In the genomic region with DNA sequence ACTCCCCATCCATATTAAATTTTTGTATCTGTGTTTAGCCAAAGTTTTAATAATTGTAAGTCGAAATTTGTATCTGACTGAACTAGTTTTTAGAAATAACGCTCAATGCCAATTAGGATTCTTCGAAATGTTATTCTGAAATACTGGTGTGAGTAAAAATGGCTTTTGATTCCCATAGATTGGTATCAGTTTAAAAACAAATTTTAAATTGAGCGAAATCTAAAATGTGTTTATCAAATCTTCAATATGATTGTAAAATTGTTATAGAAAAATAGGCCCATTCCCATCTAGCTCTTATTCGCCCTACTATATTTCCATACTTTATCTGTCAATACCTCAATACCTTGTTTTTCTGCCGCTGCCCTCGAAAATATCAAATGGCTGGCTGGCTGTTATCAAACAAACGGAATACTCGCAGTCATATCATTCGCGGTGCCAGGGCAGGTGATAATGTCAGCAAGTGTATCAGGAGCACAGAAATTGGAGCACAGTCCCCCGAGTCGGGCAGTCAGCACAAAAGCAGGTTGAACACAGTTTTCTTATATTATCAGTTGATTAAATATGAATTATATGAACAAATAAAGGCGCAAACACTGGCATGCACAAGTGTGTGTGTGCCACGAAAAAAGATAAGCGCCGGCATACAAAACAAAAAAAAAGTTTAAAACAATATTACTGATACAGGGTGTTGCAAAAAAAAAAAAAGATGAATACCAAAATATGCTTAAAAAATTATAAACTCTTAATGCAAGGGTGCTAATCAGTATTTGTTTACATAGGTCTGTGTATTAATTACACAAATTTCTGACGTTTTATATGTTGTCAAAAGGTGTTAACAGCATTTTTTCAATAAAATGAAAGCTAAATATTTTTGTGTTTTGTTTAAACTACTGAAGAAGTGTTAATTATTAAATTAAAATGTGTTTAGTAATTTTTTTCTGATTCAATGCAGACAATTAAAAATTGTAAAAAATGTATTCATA, we compare ENCODE assay signal across 5 fruit fly cellular contexts.
TF ChIP-seq lines count a peak whose summit lies in the region.

A gene (minus strand): TSS at position 51 of the 983 bp plus-strand sequence.

- TF ChIP-seq CTCF in whole organism, embryonic (GFP tag; optimal IDR thresholded peaks at IDR 0.05; lab: Kevin White, UChicago), result peak; percentile 27

TF ChIP-seq in whole organism, adult, 20 proteins besides CTCF, POLR2A, EP300 and RAD21 (continues in another document):
- TF ChIP-seq Clk (GFP tag; optimal IDR thresholded peaks at IDR 0.05; lab: Kevin White, UChicago), result peak; percentile 54
- TF ChIP-seq pad (GFP tag; optimal IDR thresholded peaks at IDR 0.05; lab: Kevin White, UChicago), result peak; percentile 59
- peak; percentile 90 for TF ChIP-seq CG12768 (GFP tag; optimal IDR thresholded peaks at IDR 0.05; lab: Kevin White, UChicago)
- peak; percentile 29 for TF ChIP-seq CG1620 (GFP tag; optimal IDR thresholded peaks at IDR 0.05; lab: Kevin White, UChicago)
- TF ChIP-seq cic (GFP tag; optimal IDR thresholded peaks at IDR 0.05; lab: Kevin White, UChicago), result peak; percentile 95
- peak; percentile 63 for TF ChIP-seq ovo (GFP tag; optimal IDR thresholded peaks at IDR 0.05; lab: Kevin White, UChicago)
- TF ChIP-seq CG14711 (tag; optimal IDR thresholded peaks at IDR 0.05; lab: Kevin White, UChicago), result peak; percentile 0
- no peak for TF ChIP-seq cnc (optimal IDR thresholded peaks at IDR 0.05; lab: Kevin White, UChicago)
- peak; percentile 57 for TF ChIP-seq Crg-1 (GFP tag; optimal IDR thresholded peaks at IDR 0.05; lab: Kevin White, UChicago)
- TF ChIP-seq toe (GFP tag; optimal IDR thresholded peaks at IDR 0.05; lab: Kevin White, UChicago), result no peak
- TF ChIP-seq CG11617 (GFP tag; optimal IDR thresholded peaks at IDR 0.05; lab: Kevin White, UChicago), result peak; percentile 84
- peak; percentile 70 for TF ChIP-seq CG5204 (GFP tag; optimal IDR thresholded peaks at IDR 0.05; lab: Kevin White, UChicago)
- peak; percentile 81 for TF ChIP-seq tj (GFP tag; optimal IDR thresholded peaks at IDR 0.05; lab: Kevin White, UChicago)
- TF ChIP-seq CG7101 (tag; optimal IDR thresholded peaks at IDR 0.05; lab: Kevin White, UChicago), result peak; percentile 74
- peak; percentile 47 for TF ChIP-seq Hr96 (GFP tag; optimal IDR thresholded peaks at IDR 0.05; lab: Kevin White, UChicago)

TF ChIP-seq in whole organism, embryonic, 481 proteins besides CTCF, POLR2A, EP300 and RAD21 (continues in another document):
- TF ChIP-seq row (GFP tag; IDR thresholded peaks at IDR 0.05; lab: Robert Waterston, UW) (peak; percentile 52; the same call in 2 of the 3 replicates), CG4707 (GFP tag; optimal IDR thresholded peaks at IDR 0.05; lab: Kevin White, UChicago) (peak; percentile 84), dysf (GFP tag; IDR thresholded peaks at IDR 0.05; lab: Robert Waterston, UW) (peak; percentile 51; the same call in 1 of the 3 replicates), zfh2 (GFP tag; optimal IDR thresholded peaks at IDR 0.05; lab: Kevin White, UChicago) (no peak), Hmx (GFP tag; optimal IDR thresholded peaks at IDR 0.05; lab: Kevin White, UChicago) (no peak), CG4282 (GFP tag; optimal IDR thresholded peaks at IDR 0.05; lab: Kevin White, UChicago) (no peak), stc (GFP tag; IDR thresholded peaks at IDR 0.05; lab: Robert Waterston, UW) (peak; percentile 66; the same call in 1 of the 2 replicates), crol (GFP tag; IDR thresholded peaks at IDR 0.05; lab: Robert Waterston, UW) (no peak), CG32772 (GFP tag; IDR thresholded peaks at IDR 0.05; lab: Robert Waterston, UW) (0 out of 2 replicates have a peak, but pooled peaks have one; percentile 28), pan (optimal IDR thresholded peaks at IDR 0.05; lab: Kevin White, UChicago) (no peak), pan (GFP tag; optimal IDR thresholded peaks at IDR 0.05 in 1 of 2, IDR thresholded peaks at IDR 0.05 in 1 of 2) (peak in 1 of 2 experiments; percentile 73), slbo (GFP tag; IDR thresholded peaks at IDR 0.05; lab: Robert Waterston, UW) (peak; percentile 35), CG1792 (GFP tag; optimal IDR thresholded peaks at IDR 0.05; lab: Kevin White, UChicago) (peak; percentile 68), grn (GFP tag; optimal IDR thresholded peaks at IDR 0.05; lab: Kevin White, UChicago) (peak; percentile 94), dan (GFP tag; IDR thresholded peaks at IDR 0.05; lab: Robert Waterston, UW) (no peak)

TF ChIP-seq in whole organism, prepupa, 60 proteins besides CTCF, POLR2A, EP300 and RAD21 (continues in another document):
- peak; percentile 44 for TF ChIP-seq CG8632 (GFP tag; optimal IDR thresholded peaks at IDR 0.05; lab: Kevin White, UChicago)
- TF ChIP-seq CG16779 (tag; optimal IDR thresholded peaks at IDR 0.05; lab: Kevin White, UChicago), result peak; percentile 11
- TF ChIP-seq CG32006 (GFP tag; optimal IDR thresholded peaks at IDR 0.05; lab: Kevin White, UChicago), result no peak
- TF ChIP-seq Lpt (GFP tag; optimal IDR thresholded peaks at IDR 0.05; lab: Kevin White, UChicago), result no peak
- TF ChIP-seq CG6163 (GFP tag; IDR thresholded peaks at IDR 0.05; lab: Robert Waterston, UW), result peak; percentile 65
- TF ChIP-seq CG1621 (tag; optimal IDR thresholded peaks at IDR 0.05; lab: Kevin White, UChicago), result no peak
- peak; percentile 74 for TF ChIP-seq CG6854 (GFP tag; optimal IDR thresholded peaks at IDR 0.05; lab: Kevin White, UChicago)
- no peak for TF ChIP-seq Hr4 (GFP tag; optimal IDR thresholded peaks at IDR 0.05; lab: Kevin White, UChicago)
- no peak for TF ChIP-seq Ets21C (GFP tag; optimal IDR thresholded peaks at IDR 0.05; lab: Kevin White, UChicago)
- no peak for TF ChIP-seq CG8319 (GFP tag; optimal IDR thresholded peaks at IDR 0.05; lab: Kevin White, UChicago)
- no peak for TF ChIP-seq CG3032 (tag; optimal IDR thresholded peaks at IDR 0.05; lab: Kevin White, UChicago)
- peak; percentile 59 for TF ChIP-seq CG6808 (GFP tag; optimal IDR thresholded peaks at IDR 0.05; lab: Kevin White, UChicago)
- no peak for TF ChIP-seq CG6276 (GFP tag; optimal IDR thresholded peaks at IDR 0.05; lab: Kevin White, UChicago)
- peak; percentile 24 for TF ChIP-seq CG9139 (GFP tag; optimal IDR thresholded peaks at IDR 0.05; lab: Kevin White, UChicago)
- TF ChIP-seq salr (GFP tag; optimal IDR thresholded peaks at IDR 0.05; lab: Kevin White, UChicago), result no peak
- TF ChIP-seq Hr38 (GFP tag; optimal IDR thresholded peaks at IDR 0.05; lab: Kevin White, UChicago), result no peak
- peak; percentile 57 for TF ChIP-seq Eip75B (GFP tag; optimal IDR thresholded peaks at IDR 0.05; lab: Kevin White, UChicago)

TF ChIP-seq in whole organism, pupa, 21 proteins besides CTCF, POLR2A, EP300 and RAD21 (continues in another document):
- TF ChIP-seq Pif1A (GFP tag; optimal IDR thresholded peaks at IDR 0.05; lab: Kevin White, UChicago) (peak; percentile 28), Pif1B (GFP tag; optimal IDR thresholded peaks at IDR 0.05; lab: Kevin White, UChicago) (peak; percentile 69), CG9948 (tag; optimal IDR thresholded peaks at IDR 0.05; lab: Kevin White, UChicago) (no peak), Ets98B (GFP tag; IDR thresholded peaks at IDR 0.05; lab: Robert Waterston, UW) (no peak; the same call in 1 of the 2 replicates), CG15710 (tag; optimal IDR thresholded peaks at IDR 0.05; lab: Kevin White, UChicago) (peak; percentile 4), CG10348 (GFP tag; IDR thresholded peaks at IDR 0.05; lab: Robert Waterston, UW) (no peak), CG17806 (tag; optimal IDR thresholded peaks at IDR 0.05; lab: Kevin White, UChicago) (peak; percentile 5), EcR (GFP tag; optimal IDR thresholded peaks at IDR 0.05; lab: Kevin White, UChicago) (peak; percentile 38), CG14655 (GFP tag; optimal IDR thresholded peaks at IDR 0.05; lab: Kevin White, UChicago) (no peak), CG4496 (GFP tag; IDR thresholded peaks at IDR 0.05; lab: Robert Waterston, UW) (0 out of 3 replicates have a peak, but pooled peaks have one; percentile 34), Snoo (tag; optimal IDR thresholded peaks at IDR 0.05; lab: Kevin White, UChicago) (peak; percentile 46), CG8301 (tag; optimal IDR thresholded peaks at IDR 0.05; lab: Kevin White, UChicago) (no peak), CG13204 (GFP tag; optimal IDR thresholded peaks at IDR 0.05; lab: Kevin White, UChicago) (no peak), CG8159 (tag; optimal IDR thresholded peaks at IDR 0.05; lab: Kevin White, UChicago) (peak; percentile 32), gl (tag; optimal IDR thresholded peaks at IDR 0.05; lab: Kevin White, UChicago) (peak; percentile 40), CG12605 (GFP tag; IDR thresholded peaks at IDR 0.05; lab: Robert Waterston, UW) (no peak), rn (GFP tag; IDR thresholded peaks at IDR 0.05; lab: Robert Waterston, UW) (no peak), fd96Ca (GFP tag; IDR thresholded peaks at IDR 0.05; lab: Robert Waterston, UW) (no peak)

TF ChIP-seq in whole organism, wandering third instar larva, 38 proteins besides CTCF, POLR2A, EP300 and RAD21 (continues in another document):
- TF ChIP-seq pan (optimal IDR thresholded peaks at IDR 0.05; lab: Kevin White, UChicago), result no peak
- peak; percentile 90 for TF ChIP-seq CrebA (GFP tag; optimal IDR thresholded peaks at IDR 0.05; lab: Kevin White, UChicago; ENCODE audit: borderline replicate concordance)
- peak; percentile 85 for TF ChIP-seq fru (GFP tag; optimal IDR thresholded peaks at IDR 0.05; lab: Kevin White, UChicago)
- TF ChIP-seq Hr78 (GFP tag; optimal IDR thresholded peaks at IDR 0.05; lab: Kevin White, UChicago), result no peak
- peak in 1 of 2 experiments; percentile 10 for TF ChIP-seq dl (GFP tag; optimal IDR thresholded peaks at IDR 0.05; lab: Kevin White, UChicago; ENCODE audit: insufficient read depth in 1 of 2, partially characterized antibody in 2 of 2)
- TF ChIP-seq Sp1 (GFP tag; optimal IDR thresholded peaks at IDR 0.05; lab: Kevin White, UChicago), result peak; percentile 88
- TF ChIP-seq dsf (GFP tag; optimal IDR thresholded peaks at IDR 0.05; lab: Kevin White, UChicago; ENCODE audit: borderline replicate concordance), result peak; percentile 77
- peak; percentile 95 for TF ChIP-seq jim (GFP tag; optimal IDR thresholded peaks at IDR 0.05; lab: Kevin White, UChicago)
- no peak for TF ChIP-seq lola (GFP tag; optimal IDR thresholded peaks at IDR 0.05; lab: Kevin White, UChicago)
- no peak for TF ChIP-seq Abd-B (GFP tag; optimal IDR thresholded peaks at IDR 0.05; lab: Kevin White, UChicago)
- TF ChIP-seq Mio (GFP tag; optimal IDR thresholded peaks at IDR 0.05; lab: Kevin White, UChicago), result peak; percentile 79
- no peak for TF ChIP-seq Dfd (GFP tag; optimal IDR thresholded peaks at IDR 0.05; lab: Kevin White, UChicago)
- TF ChIP-seq dmrt93B (GFP tag; optimal IDR thresholded peaks at IDR 0.05; lab: Kevin White, UChicago), result peak; percentile 66
- TF ChIP-seq Rel (GFP tag; optimal IDR thresholded peaks at IDR 0.05; lab: Kevin White, UChicago), result peak; percentile 72
- TF ChIP-seq Rel (tag; optimal IDR thresholded peaks at IDR 0.05; lab: Kevin White, UChicago), result peak; percentile 82
- peak; percentile 73 for TF ChIP-seq HLH106 (tag; optimal IDR thresholded peaks at IDR 0.05; lab: Kevin White, UChicago)
- TF ChIP-seq OdsH (GFP tag; optimal IDR thresholded peaks at IDR 0.05; lab: Kevin White, UChicago), result peak; percentile 94
- TF ChIP-seq woc (GFP tag; optimal IDR thresholded peaks at IDR 0.05; lab: Kevin White, UChicago), result peak; percentile 67
- TF ChIP-seq Hr83 (GFP tag; optimal IDR thresholded peaks at IDR 0.05; lab: Kevin White, UChicago; ENCODE audit: poor library complexity, severe bottlenecking), result peak; percentile 100
